Worm (Caenorhabditis elegans) whole organism, L4 larva: ENCODE results near the gene C07A9.12.

Experiments
- F49E8.2 ChIP-seq: sonication (generic microtip); optimal IDR thresholded peaks from 2 replicates; lab custom pipeline; 2016; ENCODE audit warnings: missing compliant biosample characterization, mild to moderate bottlenecking, missing genetic modification characterization, borderline replicate concordance
- ces-1 ChIP-seq: fragments of 150-350 bp; sonication (generic microtip); optimal IDR thresholded peaks from 4 replicates; lab custom pipeline; 2014; ENCODE audit warnings: missing biosample characterization, missing genetic modification reagents, missing genetic modification characterization
- daf-8 ChIP-seq: fragments of 200-800 bp; sonication (Bioruptor generic); IDR thresholded peaks from 2 replicates; pipeline ENCODE4 v1.3.6; 2022; ENCODE audit warnings: missing genetic modification characterization, missing compliant biosample characterization
- egl-43 ChIP-seq: fragments of 200-800 bp; sonication (Bioruptor generic); IDR thresholded peaks from 2 replicates; pipeline ENCODE4 v1.3.6; 2022; ENCODE audit warnings: missing genetic modification reagents, missing genetic modification characterization, missing compliant biosample characterization
- hif-1 ChIP-seq, 2 experiments: sonication (generic microtip); optimal IDR thresholded peaks; 2 replicates each; lab custom pipeline; 2016 to 2017; ENCODE audit warnings: missing compliant biosample characterization in 2 of 2, missing genetic modification characterization in 2 of 2, missing genetic modification reagents in 2 of 2, missing genotype in 2 of 2, mild to moderate bottlenecking in 1 of 2
- lin-1 ChIP-seq: fragments of 200-800 bp; sonication (Bioruptor generic); IDR thresholded peaks from 2 replicates; pipeline ENCODE4 v1.3.6; 2022; ENCODE audit warnings: missing genetic modification reagents, missing genetic modification characterization, missing compliant biosample characterization
- lin-13 ChIP-seq: fragments of 150-350 bp; optimal IDR thresholded peaks from 2 replicates; lab custom pipeline; 2014; ENCODE audit warnings: missing biosample characterization, missing genetic modification reagents, missing genetic modification characterization
- lsy-2 ChIP-seq, 2 experiments: fragments of 150-350 bp in 1 of 2; sonication (generic microtip) in 1 of 2; optimal IDR thresholded peaks; 2 replicates each; lab custom pipeline; 2014 to 2017; ENCODE audit warnings: missing biosample characterization in 2 of 2, missing genetic modification characterization in 2 of 2
- nhr-25 ChIP-seq: sonication (generic microtip); optimal IDR thresholded peaks from 2 replicates; lab custom pipeline; 2017; ENCODE audit warnings: missing genetic modification characterization, mild to moderate bottlenecking, missing compliant biosample characterization, antibody characterized with exemption, moderate library complexity, borderline replicate concordance; ENCODE audit not compliant: insufficient read depth
- nhr-76 ChIP-seq: fragments of 150-350 bp; optimal IDR thresholded peaks from 2 replicates; lab custom pipeline; 2014; ENCODE audit warnings: missing biosample characterization, missing genetic modification characterization
- pha-4 ChIP-seq, 2 experiments: fragments of 150-350 bp in 1 of 2; fragments of 200-800 bp in 1 of 2; sonication (Bioruptor generic) in 1 of 2; IDR thresholded peaks in 1 of 2; optimal IDR thresholded peaks in 1 of 2; 2 replicates each; pipeline versions ENCODE4 v1.3.6 to Lab custom; 2014 to 2022; ENCODE audit warnings: missing genetic modification characterization in 2 of 2, missing genetic modification reagents in 2 of 2, missing biosample characterization in 1 of 2, missing compliant biosample characterization in 1 of 2
- snpc-4 ChIP-seq: fragments of 150-350 bp; optimal IDR thresholded peaks from 2 replicates; lab custom pipeline; 2014; ENCODE audit warnings: missing biosample characterization, missing genetic modification characterization
- tra-1 ChIP-seq: fragments of 200-800 bp; sonication (Bioruptor generic); IDR thresholded peaks from 2 replicates; pipeline ENCODE4 v1.3.6; 2022; ENCODE audit warnings: missing genetic modification reagents, missing genetic modification characterization, missing compliant biosample characterization
- unc-39 ChIP-seq: sonication (generic microtip); optimal IDR thresholded peaks from 2 replicates; lab custom pipeline; 2017; ENCODE audit warnings: missing biosample characterization, missing genetic modification characterization

- TF ChIP-seq unc-39 (tag; lab: Kevin White, UChicago) = no peak
- no peak for TF ChIP-seq ces-1 (GFP tag; lab: Kevin White, UChicago)
- no peak for TF ChIP-seq tra-1 (GFP tag; lab: Robert Waterston, UW)
- no peak for TF ChIP-seq F49E8.2 (tag; lab: Kevin White, UChicago)
- no peak for TF ChIP-seq lin-1 (GFP tag; lab: Robert Waterston, UW)
- no peak for TF ChIP-seq egl-43
- TF ChIP-seq lsy-2 (tag; optimal IDR thresholded peaks at IDR 0.05; lab: Kevin White, UChicago) = no peak
- no peak for TF ChIP-seq snpc-4 (tag; lab: Kevin White, UChicago)
- TF ChIP-seq nhr-76 (tag; lab: Kevin White, UChicago) = no peak
- no peak for TF ChIP-seq daf-8 (GFP tag; lab: Robert Waterston, UW)
- TF ChIP-seq lin-13 (GFP tag; lab: Kevin White, UChicago) = no peak
- no peak for TF ChIP-seq hif-1 (tag; optimal IDR thresholded peaks at IDR 0.05; lab: Kevin White, UChicago)
- no peak for TF ChIP-seq pha-4 (GFP tag; IDR thresholded peaks at IDR 0.05; lab: Robert Waterston, UW)
- no peak for TF ChIP-seq pha-4 (tag; optimal IDR thresholded peaks at IDR 0.05; lab: Kevin White, UChicago)
- TF ChIP-seq nhr-25 (tag; lab: Kevin White, UChicago) = no peak
Observed at ce11 chrIII:9713182-9713581, 14.2 kb downstream of the C07A9.12 start.
